Fruit fly (Drosophila melanogaster): Measurements from ENCODE around the gene pHCl-1.

- TF ChIP-seq CG8478 (optimal IDR thresholded peaks at IDR 0.05) (no peak), EcR (GFP tag; optimal IDR thresholded peaks at IDR 0.05) (no peak), Dll (optimal IDR thresholded peaks at IDR 0.05) (no peak), pan (optimal IDR thresholded peaks at IDR 0.05) (no peak), usp (GFP tag; optimal IDR thresholded peaks at IDR 0.05) (no peak)
Measured at dm6 chr3L:15923352-15923751, 24.5 kb upstream of the pHCl-1 start.

Measured in whole organism.